Fruit fly (Drosophila melanogaster) whole organism, wandering third instar larva: ENCODE data around the gene CG42245.

Experiments
- CG32264 ChIP-seq: fragments of 200-800 bp; sonication (Bioruptor generic); optimal IDR thresholded peaks from 2 replicates; lab custom pipeline; 2016; ENCODE audit warnings: missing biosample characterization, missing genetic modification characterization
- Hr78 ChIP-seq: fragments of >200 bp; optimal IDR thresholded peaks from 2 replicates; lab custom pipeline; 2017; ENCODE audit warnings: missing biosample characterization, missing genetic modification characterization
- sv ChIP-seq: fragments of 200-800 bp; sonication (Bioruptor generic); optimal IDR thresholded peaks from 3 replicates; lab custom pipeline; 2016; ENCODE audit warnings: missing biosample characterization, missing genetic modification characterization

dm6 chr3L:2647523-2648378, 16.2 kb downstream of the CG42245 start, which contains the start of gene CG1246:
- TF ChIP-seq CG32264 (GFP tag; lab: Kevin White, UChicago), result no peak
- TF ChIP-seq Hr78 (GFP tag; lab: Kevin White, UChicago), result no peak
- TF ChIP-seq sv (GFP tag; lab: Kevin White, UChicago), result no peak
